Fruit fly (Drosophila melanogaster) whole organism, embryonic: Measurements from ENCODE around the gene Atg5.

Source experiments
- B-H2 ChIP-seq: fragments of 200-800 bp; sonication (Bioruptor generic); optimal IDR thresholded peaks from 2 replicates; lab custom pipeline; 2018; ENCODE audit warnings: missing biosample characterization, mild to moderate bottlenecking, missing genetic modification characterization
- Blimp-1 ChIP-seq: fragments of 200-800 bp; sonication (Bioruptor generic); optimal IDR thresholded peaks from 3 replicates; lab custom pipeline; 2018; ENCODE audit warnings: missing biosample characterization, missing genetic modification characterization, mild to moderate bottlenecking, moderate library complexity, missing genetic modification reagents
- CG10274 ChIP-seq: fragments of 200-800 bp; sonication (Bioruptor generic); optimal IDR thresholded peaks from 3 replicates; lab custom pipeline; 2017; ENCODE audit warnings: missing biosample characterization, mild to moderate bottlenecking, missing genetic modification characterization
- CG10321 ChIP-seq: fragments of 200-800 bp; sonication (Bioruptor generic); IDR thresholded peaks from 2 replicates; pipeline ENCODE4 v1.3.6; 2022; ENCODE audit warnings: missing biosample characterization, missing genetic modification characterization
- CG11247 ChIP-seq: fragments of 200-800 bp; sonication (Bioruptor generic); IDR thresholded peaks from 2 replicates; pipeline ENCODE4 v1.3.6; 2022; ENCODE audit warnings: missing biosample characterization, missing genetic modification characterization
- CG14860 ChIP-seq: fragments of 200-800 bp; sonication (Bioruptor generic); IDR thresholded peaks from 3 replicates; pipeline ENCODE4 v1.3.6; 2022; ENCODE audit warnings: missing biosample characterization, missing genetic modification characterization; ENCODE audit not compliant: partially characterized antibody
- CG16813 ChIP-seq: fragments of 200-800 bp; sonication (Bioruptor generic); IDR thresholded peaks from 3 replicates; pipeline ENCODE4 v1.3.6; 2022; ENCODE audit warnings: missing biosample characterization, missing genetic modification characterization; ENCODE audit not compliant: partially characterized antibody
- CG16815 ChIP-seq: fragments of 200-800 bp; sonication (Bioruptor generic); optimal IDR thresholded peaks from 3 replicates; lab custom pipeline; 2017; ENCODE audit warnings: missing biosample characterization, mild to moderate bottlenecking, missing genetic modification characterization
- CG17328 ChIP-seq: fragments of 200-800 bp; sonication (Bioruptor generic); IDR thresholded peaks from 2 replicates; pipeline ENCODE4 v1.3.6; 2022; ENCODE audit warnings: missing biosample characterization, missing genetic modification characterization
- CG2678 ChIP-seq: fragments of 200-800 bp; sonication (Bioruptor generic); optimal IDR thresholded peaks from 3 replicates; lab custom pipeline; 2019; ENCODE audit warnings: missing biosample characterization, mild to moderate bottlenecking, missing genetic modification characterization, moderate library complexity
- CG2889 ChIP-seq: fragments of 200-800 bp; sonication (Bioruptor generic); IDR thresholded peaks from 3 replicates; pipeline ENCODE4 v1.3.6; 2022; ENCODE audit warnings: missing biosample characterization, missing genetic modification characterization
- CG31224 ChIP-seq: fragments of 200-800 bp; sonication (Bioruptor generic); IDR thresholded peaks from 2 replicates; pipeline ENCODE4 v1.3.6; 2022; ENCODE audit warnings: missing biosample characterization, missing genetic modification characterization
- CG32767 ChIP-seq: fragments of 200-800 bp; sonication (Bioruptor generic); IDR thresholded peaks from 2 replicates; pipeline ENCODE4 v1.3.6; 2022; ENCODE audit warnings: missing biosample characterization, missing genetic modification characterization
- CG3847 ChIP-seq: fragments of 200-800 bp; sonication (Bioruptor generic); IDR thresholded peaks from 2 replicates; pipeline ENCODE4 v1.3.6; 2022; ENCODE audit warnings: missing biosample characterization, missing genetic modification characterization
- CG4404 ChIP-seq: fragments of 200-800 bp; sonication (Bioruptor generic); IDR thresholded peaks from 2 replicates; pipeline ENCODE4 v1.3.6; 2022; ENCODE audit warnings: missing biosample characterization, missing genetic modification characterization
- CG4617 ChIP-seq: fragments of 200-800 bp; sonication (Bioruptor generic); optimal IDR thresholded peaks from 3 replicates; lab custom pipeline; 2016; ENCODE audit warnings: missing biosample characterization, missing genetic modification characterization, borderline replicate concordance
- CG6791 ChIP-seq: fragments of 200-800 bp; sonication (Bioruptor generic); IDR thresholded peaks from 3 replicates; pipeline ENCODE4 v1.3.6; 2022; ENCODE audit warnings: missing biosample characterization, missing genetic modification characterization; ENCODE audit not compliant: partially characterized antibody
- CG7271 ChIP-seq: fragments of 200-800 bp; sonication (Bioruptor generic); optimal IDR thresholded peaks from 2 replicates; lab custom pipeline; 2018; ENCODE audit warnings: missing biosample characterization, mild to moderate bottlenecking, missing genetic modification characterization, moderate library complexity
- CG8765 ChIP-seq: fragments of 200-800 bp; sonication (Bioruptor generic); IDR thresholded peaks from 2 replicates; pipeline ENCODE4 v1.3.6; 2022; ENCODE audit warnings: missing biosample characterization, missing genetic modification characterization
- CG8924 ChIP-seq: fragments of 200-800 bp; optimal IDR thresholded peaks from 3 replicates; lab custom pipeline; 2019; ENCODE audit warnings: missing biosample characterization, mild to moderate bottlenecking, missing genetic modification characterization, moderate library complexity
- CG8944 ChIP-seq: fragments of 200-800 bp; sonication (Bioruptor generic); optimal IDR thresholded peaks from 3 replicates; lab custom pipeline; 2016; ENCODE audit warnings: missing biosample characterization, missing genetic modification characterization
- CG9876 ChIP-seq: fragments of 200-800 bp; sonication (Bioruptor generic); optimal IDR thresholded peaks from 2 replicates; lab custom pipeline; 2016; ENCODE audit warnings: missing biosample characterization, missing genetic modification characterization
- Doc2 ChIP-seq: fragments of 200-800 bp; sonication (Bioruptor generic); IDR thresholded peaks from 2 replicates; pipeline ENCODE4 v1.3.6; 2022; ENCODE audit warnings: missing biosample characterization, missing genetic modification characterization
- Dref ChIP-seq: fragments of 200-800 bp; sonication (Bioruptor generic); IDR thresholded peaks from 2 replicates; pipeline ENCODE4 v1.3.6; 2022; ENCODE audit warnings: missing biosample characterization, missing genetic modification characterization
- Elba2 ChIP-seq: fragments of 200-800 bp; sonication (Bioruptor generic); optimal IDR thresholded peaks from 3 replicates; lab custom pipeline; 2016; ENCODE audit warnings: missing biosample characterization, missing genetic modification characterization
- Ets97D ChIP-seq: fragments of 200-800 bp; sonication (Bioruptor generic); optimal IDR thresholded peaks from 3 replicates; lab custom pipeline; 2016; ENCODE audit warnings: missing biosample characterization, missing genetic modification characterization
- HmgZ ChIP-seq: fragments of 200-800 bp; sonication (Bioruptor generic); optimal IDR thresholded peaks from 2 replicates; lab custom pipeline; 2018; ENCODE audit warnings: missing biosample characterization, mild to moderate bottlenecking, missing genetic modification characterization
- Lhr ChIP-seq: fragments of 200-800 bp; sonication (Bioruptor generic); optimal IDR thresholded peaks from 3 replicates; lab custom pipeline; 2017; ENCODE audit warnings: mild to moderate bottlenecking, missing biosample characterization, missing genetic modification reagents, missing genetic modification characterization
- Nf-YB ChIP-seq: fragments of 200-800 bp; sonication (Bioruptor generic); optimal IDR thresholded peaks from 3 replicates; lab custom pipeline; 2019; ENCODE audit warnings: missing biosample characterization, mild to moderate bottlenecking, missing genetic modification characterization, moderate library complexity
- Ravus ChIP-seq: fragments of 200-800 bp; sonication (Bioruptor generic); IDR thresholded peaks from 2 replicates; pipeline ENCODE4 v1.3.6; 2022; ENCODE audit warnings: missing biosample characterization, missing genetic modification characterization
- abd-A ChIP-seq: fragments of 200-800 bp; sonication (Bioruptor generic); optimal IDR thresholded peaks from 3 replicates; lab custom pipeline; 2019; ENCODE audit warnings: missing biosample characterization, mild to moderate bottlenecking, missing genetic modification characterization, moderate library complexity
- amos ChIP-seq: fragments of 200-800 bp; sonication (Bioruptor generic); IDR thresholded peaks from 2 replicates; pipeline ENCODE4 v1.3.6; 2022; ENCODE audit warnings: missing biosample characterization, missing genetic modification characterization; ENCODE audit not compliant: partially characterized antibody
- ato ChIP-seq: fragments of 200-800 bp; sonication (Bioruptor generic); IDR thresholded peaks from 2 replicates; pipeline ENCODE4 v1.3.6; 2022; ENCODE audit warnings: missing biosample characterization, missing genetic modification characterization; ENCODE audit not compliant: partially characterized antibody
- cad ChIP-seq: fragments of >200 bp; optimal IDR thresholded peaks from 2 replicates; lab custom pipeline; 2017; ENCODE audit warnings: missing biosample characterization, missing genetic modification characterization
- chinmo ChIP-seq: fragments of 200-800 bp; sonication (Bioruptor generic); IDR thresholded peaks from 4 replicates; pipeline ENCODE4 v1.3.6; 2022; ENCODE audit warnings: missing biosample characterization, missing genetic modification characterization; ENCODE audit not compliant: partially characterized antibody
- chn ChIP-seq: fragments of 200-800 bp; sonication (Bioruptor generic); optimal IDR thresholded peaks from 2 replicates; lab custom pipeline; 2016; ENCODE audit warnings: missing biosample characterization, missing genetic modification characterization
- fd102C ChIP-seq: fragments of 200-800 bp; sonication (Bioruptor generic); optimal IDR thresholded peaks from 2 replicates; lab custom pipeline; 2018; ENCODE audit warnings: missing biosample characterization, mild to moderate bottlenecking, missing genetic modification characterization, moderate library complexity
- gsb-n ChIP-seq: fragments of 200-800 bp; sonication (Bioruptor generic); optimal IDR thresholded peaks from 3 replicates; lab custom pipeline; 2018; ENCODE audit warnings: missing biosample characterization, mild to moderate bottlenecking, missing genetic modification characterization
- ham ChIP-seq: fragments of 200-800 bp; sonication (Bioruptor generic); IDR thresholded peaks from 2 replicates; pipeline ENCODE4 v1.3.6; 2022; ENCODE audit warnings: missing biosample characterization, missing genetic modification characterization
- kay ChIP-seq: fragments of 200-800 bp; sonication (Bioruptor generic); optimal IDR thresholded peaks from 2 replicates; lab custom pipeline; 2016; ENCODE audit warnings: missing biosample characterization, missing genetic modification characterization
- mld ChIP-seq: fragments of 200-800 bp; sonication (Bioruptor generic); IDR thresholded peaks from 3 replicates; pipeline ENCODE4 v1.3.6; 2022; ENCODE audit warnings: missing biosample characterization, missing genetic modification characterization; ENCODE audit not compliant: partially characterized antibody
- nmo ChIP-seq: fragments of 200-800 bp; sonication (Bioruptor generic); optimal IDR thresholded peaks from 2 replicates; lab custom pipeline; 2018; ENCODE audit warnings: missing biosample characterization, mild to moderate bottlenecking, missing genetic modification characterization, moderate library complexity
- odd ChIP-seq: fragments of 200-800 bp; sonication (Bioruptor generic); optimal IDR thresholded peaks from 2 replicates; lab custom pipeline; 2017; ENCODE audit warnings: missing biosample characterization, mild to moderate bottlenecking, missing genetic modification characterization
- onecut ChIP-seq: fragments of 200-800 bp; sonication (Bioruptor generic); IDR thresholded peaks from 2 replicates; pipeline ENCODE4 v1.3.6; 2022; ENCODE audit warnings: missing biosample characterization, missing genetic modification characterization
- pnt ChIP-seq: fragments of 200-800 bp; sonication (Bioruptor generic); optimal IDR thresholded peaks from 3 replicates; lab custom pipeline; 2016; ENCODE audit warnings: missing biosample characterization, missing genetic modification characterization
- rib ChIP-seq: fragments of 200-800 bp; sonication (Bioruptor generic); IDR thresholded peaks from 2 replicates; pipeline ENCODE4 v1.3.6; 2022; ENCODE audit warnings: missing biosample characterization, missing genetic modification characterization
- slbo ChIP-seq: fragments of 200-800 bp; sonication (Bioruptor generic); IDR thresholded peaks from 2 replicates; pipeline ENCODE4 v1.3.6; 2022; ENCODE audit warnings: missing biosample characterization, missing genetic modification characterization
- sqz ChIP-seq: fragments of 200-800 bp; sonication (Bioruptor generic); optimal IDR thresholded peaks from 3 replicates; lab custom pipeline; 2018; ENCODE audit warnings: missing biosample characterization, mild to moderate bottlenecking, missing genetic modification characterization
- vvl ChIP-seq: fragments of 200-800 bp; sonication (Bioruptor generic); IDR thresholded peaks from 2 replicates; pipeline ENCODE4 v1.3.6; 2022; ENCODE audit warnings: missing biosample characterization, missing genetic modification characterization
- zen2 ChIP-seq: fragments of 200-800 bp; sonication (Bioruptor generic); IDR thresholded peaks from 3 replicates; pipeline ENCODE4 v1.3.6; 2022; ENCODE audit warnings: missing biosample characterization, missing genetic modification characterization; ENCODE audit not compliant: partially characterized antibody

Atg5 gene

DNA sequence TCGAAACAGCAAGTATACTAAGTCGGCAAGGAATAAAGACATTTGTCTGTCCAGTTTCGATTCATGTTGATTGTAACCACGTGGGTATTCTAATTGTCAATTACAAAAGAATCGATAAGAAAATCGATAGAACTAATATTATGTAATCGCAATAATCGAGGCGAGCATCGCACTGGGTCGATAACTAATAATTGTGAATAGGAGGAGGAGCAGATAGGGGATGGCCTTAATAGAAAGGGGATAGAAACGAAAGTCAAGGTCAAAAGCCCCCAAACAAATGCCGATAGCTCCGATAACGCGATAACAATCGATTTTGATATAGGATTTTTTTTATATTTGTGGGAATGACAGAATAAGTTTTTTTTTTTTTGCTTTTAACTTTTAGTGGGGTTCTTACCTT, 38.6 kb downstream of the Atg5 start (continued):
- TF ChIP-seq mld (GFP tag; lab: Robert Waterston, UW) = no peak
- TF ChIP-seq Dref (GFP tag; lab: Robert Waterston, UW) = peak; percentile 58
- no peak for TF ChIP-seq chn (GFP tag; lab: Kevin White, UChicago)
- TF ChIP-seq Elba2 = peak; percentile 26
- no peak for TF ChIP-seq CG3847 (GFP tag; lab: Robert Waterston, UW)
- TF ChIP-seq CG10274 (GFP tag; lab: Kevin White, UChicago) = no peak
- no peak for TF ChIP-seq CG9876 (GFP tag; lab: Kevin White, UChicago)
- no peak for TF ChIP-seq cad
- TF ChIP-seq abd-A (tag; lab: Kevin White, UChicago) = no peak
- no peak for TF ChIP-seq CG31224 (GFP tag; lab: Robert Waterston, UW)
- no peak for TF ChIP-seq CG7271
- 0 out of 2 replicates have a peak, but pooled peaks have one; percentile 24 for TF ChIP-seq ato
- no peak for TF ChIP-seq CG8944 (GFP tag; lab: Kevin White, UChicago)
- TF ChIP-seq zen2 (GFP tag; lab: Robert Waterston, UW) = 0 out of 3 replicates have a peak, but pooled peaks have one; percentile 13
- TF ChIP-seq Ravus (GFP tag; lab: Robert Waterston, UW) = no peak
- TF ChIP-seq CG16815 (GFP tag; lab: Kevin White, UChicago) = no peak
- TF ChIP-seq Ets97D (GFP tag; lab: Kevin White, UChicago) = no peak
- TF ChIP-seq Nf-YB = no peak

DNA sequence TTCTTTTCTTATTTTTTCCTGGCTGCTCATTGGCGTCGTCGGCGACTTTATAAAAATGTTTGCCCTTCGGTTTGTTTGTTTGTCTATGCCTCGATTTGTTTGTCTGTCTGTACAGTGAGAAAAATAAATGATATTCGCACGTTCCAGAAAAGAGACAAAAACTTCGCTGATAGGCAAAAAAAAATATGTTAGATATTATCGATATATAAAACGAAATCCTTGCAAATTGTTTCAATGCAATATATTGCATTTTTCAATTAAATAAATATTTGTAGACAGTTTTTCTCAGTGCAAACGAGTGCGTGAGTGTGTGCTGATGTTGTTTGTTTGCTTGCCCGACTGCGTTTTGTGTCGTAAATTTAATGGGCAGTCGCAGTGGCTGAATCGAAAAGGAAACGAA, 46.5 kb downstream of the Atg5 start:
- TF ChIP-seq odd = peak; percentile 48
- no peak for TF ChIP-seq B-H2 (GFP tag; lab: Kevin White, UChicago)
- no peak for TF ChIP-seq CG32767 (GFP tag; lab: Robert Waterston, UW)
- TF ChIP-seq pnt (GFP tag; lab: Kevin White, UChicago) = peak; percentile 61
- no peak for TF ChIP-seq chinmo (GFP tag; lab: Robert Waterston, UW)
- TF ChIP-seq nmo = peak; percentile 77
- peak; percentile 23; the same call in 1 of the 2 replicates for TF ChIP-seq CG8765
- peak; percentile 74 for TF ChIP-seq CG2678 (tag; lab: Kevin White, UChicago)
- no peak for TF ChIP-seq kay (GFP tag; lab: Kevin White, UChicago)
- no peak for TF ChIP-seq CG6791 (GFP tag; lab: Robert Waterston, UW)
- no peak for TF ChIP-seq CG14860 (GFP tag; lab: Robert Waterston, UW)
- no peak for TF ChIP-seq CG16813 (GFP tag; lab: Robert Waterston, UW)
- TF ChIP-seq CG4617 (GFP tag; lab: Kevin White, UChicago) = no peak
- TF ChIP-seq abd-A (tag; lab: Kevin White, UChicago) = no peak
- TF ChIP-seq CG17328 (GFP tag; lab: Robert Waterston, UW) = peak; percentile 60
- TF ChIP-seq amos (GFP tag; lab: Robert Waterston, UW) = no peak
- TF ChIP-seq CG8924 (tag; lab: Kevin White, UChicago) = peak; percentile 73
- TF ChIP-seq Doc2 (GFP tag; lab: Robert Waterston, UW) = no peak
- 0 out of 2 replicates have a peak, but pooled peaks have one; percentile 28 for TF ChIP-seq slbo (GFP tag; lab: Robert Waterston, UW)
- TF ChIP-seq onecut (GFP tag; lab: Robert Waterston, UW) = peak; percentile 24; the same call in 1 of the 2 replicates
- TF ChIP-seq CG10321 = no peak
- peak; percentile 70 for TF ChIP-seq Blimp-1 (GFP tag; lab: Kevin White, UChicago)
- TF ChIP-seq CG2889 (GFP tag; lab: Robert Waterston, UW) = no peak
- peak; percentile 52 for TF ChIP-seq sqz (GFP tag; lab: Kevin White, UChicago)
- TF ChIP-seq CG4404 (GFP tag; lab: Robert Waterston, UW) = peak; percentile 82
- peak; percentile 59 for TF ChIP-seq vvl (GFP tag; lab: Robert Waterston, UW)
- peak; percentile 5 for TF ChIP-seq Lhr (GFP tag; lab: Kevin White, UChicago)
- no peak for TF ChIP-seq ham (GFP tag; lab: Robert Waterston, UW)
- peak; percentile 74 for TF ChIP-seq gsb-n
- no peak for TF ChIP-seq CG11247 (GFP tag; lab: Robert Waterston, UW)
- TF ChIP-seq fd102C (GFP tag; lab: Kevin White, UChicago) = peak; percentile 93
- TF ChIP-seq HmgZ = no peak
- TF ChIP-seq rib = no peak
